Worm (Caenorhabditis elegans): ENCODE measurements around the gene F56D5.9.
A peak's percentile ranks its signal among the peaks of the same experiment; 100 is the strongest.

The F56D5.9 gene

ce11 chrIV:9403761-9404420 lies 18.4 kb downstream of the F56D5.9 start:
- TF ChIP-seq mls-2 (tag; optimal IDR thresholded peaks at IDR 0.05) (no peak), pha-4 (tag; optimal IDR thresholded peaks at IDR 0.05) (no peak), unc-39 (tag; optimal IDR thresholded peaks at IDR 0.05) (no peak), nhr-2 (tag; optimal IDR thresholded peaks at IDR 0.05) (no peak), zip-8 (tag; optimal IDR thresholded peaks at IDR 0.05) (no peak), blmp-1 (tag; optimal IDR thresholded peaks at IDR 0.05) (no peak), unc-62 (GFP tag; optimal IDR thresholded peaks at IDR 0.05) (no peak), tbx-8 (GFP tag; optimal IDR thresholded peaks at IDR 0.05) (no peak), hlh-1 (tag; optimal IDR thresholded peaks at IDR 0.05) (no peak), lin-32 (GFP tag; optimal IDR thresholded peaks at IDR 0.05) (no peak), lsy-2 (tag; optimal IDR thresholded peaks at IDR 0.05) (no peak), elt-3 (tag; optimal IDR thresholded peaks at IDR 0.05) (no peak), ham-2 (GFP tag; optimal IDR thresholded peaks at IDR 0.05) (no peak), nhr-12 (tag; optimal IDR thresholded peaks at IDR 0.05) (no peak), drap-1 (GFP tag; optimal IDR thresholded peaks at IDR 0.05) (no peak)

ce11 chrIV:9401715-9402114 lies 20.6 kb downstream of the F56D5.9 start, which contains the start of gene F56D5.6:
TSS of gene F56D5.6 (plus strand) at chrIV:9401922.
- no peak for TF ChIP-seq zip-8 (tag; optimal IDR thresholded peaks at IDR 0.05)
- TF ChIP-seq mab-5 (tag; optimal IDR thresholded peaks at IDR 0.05), result no peak
- no peak for TF ChIP-seq mls-2 (tag; optimal IDR thresholded peaks at IDR 0.05)
- TF ChIP-seq elt-3 (tag; optimal IDR thresholded peaks at IDR 0.05), result no peak
- TF ChIP-seq flh-1 (GFP tag; optimal IDR thresholded peaks at IDR 0.05), result no peak
- TF ChIP-seq unc-39 (tag; optimal IDR thresholded peaks at IDR 0.05), result no peak
- TF ChIP-seq nhr-28 (tag; optimal IDR thresholded peaks at IDR 0.05), result no peak
- no peak for TF ChIP-seq unc-62 (GFP tag; optimal IDR thresholded peaks at IDR 0.05)
- no peak for TF ChIP-seq ceh-39 (tag; optimal IDR thresholded peaks at IDR 0.05)
- TF ChIP-seq lin-13 (tag; optimal IDR thresholded peaks at IDR 0.05), result no peak

- TF ChIP-seq mep-1 (tag; optimal IDR thresholded peaks at IDR 0.05) (no peak), bed-3 (GFP tag; optimal IDR thresholded peaks at IDR 0.05) (no peak), nhr-12 (tag; optimal IDR thresholded peaks at IDR 0.05) (no peak), M03D4.4 (tag; optimal IDR thresholded peaks at IDR 0.05) (no peak), sptf-1 (tag; optimal IDR thresholded peaks at IDR 0.05) (no peak), cnd-1 (tag; optimal IDR thresholded peaks at IDR 0.05) (no peak), zip-8 (tag; optimal IDR thresholded peaks at IDR 0.05) (no peak), sem-2 (GFP tag; optimal IDR thresholded peaks at IDR 0.05) (no peak), ces-1 (GFP tag; optimal IDR thresholded peaks at IDR 0.05) (no peak), nhr-237 (tag; optimal IDR thresholded peaks at IDR 0.05) (no peak), flh-1 (GFP tag; optimal IDR thresholded peaks at IDR 0.05) (no peak)
Measured at ce11 chrIV:9398512-9398911, 23.8 kb downstream of the F56D5.9 start, which contains the start of gene F56D5.2. TSS of gene F56D5.2 (minus strand) at chrIV:9398612.

ce11 chrIV:9397278-9397677 lies 25.0 kb downstream of the F56D5.9 start, which contains the start of gene F56D5.3:
TSS of gene F56D5.3 (plus strand) at chrIV:9397578.
- TF ChIP-seq nhr-12 (tag; optimal IDR thresholded peaks at IDR 0.05) (no peak), mab-5 (tag; optimal IDR thresholded peaks at IDR 0.05) (no peak), ham-2 (GFP tag; optimal IDR thresholded peaks at IDR 0.05) (no peak), ces-1 (GFP tag; optimal IDR thresholded peaks at IDR 0.05) (no peak), nhr-76 (tag; optimal IDR thresholded peaks at IDR 0.05) (no peak), nhr-2 (tag; optimal IDR thresholded peaks at IDR 0.05) (no peak), ceh-39 (tag; optimal IDR thresholded peaks at IDR 0.05) (no peak), elt-3 (tag; optimal IDR thresholded peaks at IDR 0.05) (no peak), blmp-1 (tag; optimal IDR thresholded peaks at IDR 0.05) (no peak), bed-3 (GFP tag; optimal IDR thresholded peaks at IDR 0.05) (no peak), flh-1 (GFP tag; optimal IDR thresholded peaks at IDR 0.05) (no peak), zip-8 (tag; optimal IDR thresholded peaks at IDR 0.05) (no peak), snpc-4 (tag; optimal IDR thresholded peaks at IDR 0.05) (no peak), unc-120 (tag; optimal IDR thresholded peaks at IDR 0.05; ENCODE audit: poor library complexity, severe bottlenecking) (no peak), lin-13 (tag; optimal IDR thresholded peaks at IDR 0.05) (no peak), ceh-43 (GFP tag; optimal IDR thresholded peaks at IDR 0.05) (no peak), lin-32 (GFP tag; optimal IDR thresholded peaks at IDR 0.05) (no peak)

ce11 chrIV:9396118-9396517 lies 26.2 kb downstream of the F56D5.9 start, which contains the start of gene col-121:
TSS of gene col-121 (minus strand) at chrIV:9396218.
- TF ChIP-seq drap-1 (GFP tag; optimal IDR thresholded peaks at IDR 0.05), result no peak
- TF ChIP-seq ztf-11 (tag; optimal IDR thresholded peaks at IDR 0.05), result no peak
- TF ChIP-seq nhr-28 (tag; optimal IDR thresholded peaks at IDR 0.05), result no peak
- TF ChIP-seq nhr-2 (tag; optimal IDR thresholded peaks at IDR 0.05), result no peak
- no peak for TF ChIP-seq hlh-1 (tag; optimal IDR thresholded peaks at IDR 0.05)
- peak; percentile 87 for TF ChIP-seq elt-1 (tag; optimal IDR thresholded peaks at IDR 0.05; ENCODE audit: borderline replicate concordance, insufficient read depth)
- peak; percentile 37 for TF ChIP-seq elt-3 (tag; optimal IDR thresholded peaks at IDR 0.05)
- no peak for TF ChIP-seq lin-13 (tag; optimal IDR thresholded peaks at IDR 0.05)
- no peak for TF ChIP-seq tbx-8 (GFP tag; optimal IDR thresholded peaks at IDR 0.05)
- no peak for TF ChIP-seq pha-4 (tag; optimal IDR thresholded peaks at IDR 0.05)
- TF ChIP-seq nhr-76 (tag; optimal IDR thresholded peaks at IDR 0.05), result no peak
- no peak for TF ChIP-seq blmp-1 (tag; optimal IDR thresholded peaks at IDR 0.05)
